Fruit fly (Drosophila melanogaster) whole organism, embryonic: ENCODE results near the gene CG12081.
A peak's percentile ranks its signal among the peaks of the same experiment; 100 is the strongest.

Experiments
- Adf1 ChIP-seq: fragments of 200-800 bp; sonication (Bioruptor generic); IDR thresholded peaks from 2 replicates; pipeline ENCODE4 v1.3.6; 2022; ENCODE audit warnings: missing biosample characterization, missing genetic modification characterization
- Atf3 ChIP-seq: fragments of 200-800 bp; sonication (Bioruptor generic); optimal IDR thresholded peaks from 3 replicates; lab custom pipeline; 2016; ENCODE audit warnings: missing biosample characterization, missing genetic modification characterization
- CG10267 ChIP-seq: fragments of 200-800 bp; sonication (Bioruptor generic); optimal IDR thresholded peaks from 2 replicates; lab custom pipeline; 2018; ENCODE audit warnings: missing biosample characterization, mild to moderate bottlenecking, missing genetic modification characterization, moderate library complexity
- CG10462 ChIP-seq: fragments of 200-800 bp; sonication (Bioruptor generic); optimal IDR thresholded peaks from 2 replicates; lab custom pipeline; 2016; ENCODE audit warnings: missing biosample characterization, missing genetic modification characterization
- CG10565 ChIP-seq: fragments of 200-800 bp; sonication (Bioruptor generic); optimal IDR thresholded peaks from 3 replicates; lab custom pipeline; 2016; ENCODE audit warnings: missing biosample characterization, mild to moderate bottlenecking, missing genetic modification characterization
- CG11560 ChIP-seq: fragments of 200-800 bp; sonication (Bioruptor generic); IDR thresholded peaks from 3 replicates; pipeline ENCODE4 v1.3.6; 2022; ENCODE audit warnings: missing biosample characterization, missing genetic modification characterization
- CG1233 ChIP-seq: fragments of 200-800 bp; sonication (Bioruptor generic); optimal IDR thresholded peaks from 4 replicates; lab custom pipeline; 2018; ENCODE audit warnings: missing biosample characterization, mild to moderate bottlenecking, missing genetic modification characterization
- CG13775 ChIP-seq: fragments of 200-800 bp; sonication (Bioruptor generic); optimal IDR thresholded peaks from 3 replicates; lab custom pipeline; 2017; ENCODE audit warnings: missing biosample characterization, mild to moderate bottlenecking, missing genetic modification characterization
- CG14014 ChIP-seq: fragments of 200-800 bp; sonication (Bioruptor generic); IDR thresholded peaks from 2 replicates; pipeline ENCODE4 v1.3.6; 2022; ENCODE audit warnings: missing biosample characterization, missing genetic modification characterization
- CG14441 ChIP-seq: fragments of 200-800 bp; sonication (Bioruptor generic); IDR thresholded peaks from 2 replicates; pipeline ENCODE4 v1.3.6; 2022; ENCODE audit warnings: missing biosample characterization, missing genetic modification characterization
- CG14965 ChIP-seq: fragments of 200-800 bp; sonication (Bioruptor generic); optimal IDR thresholded peaks from 2 replicates; lab custom pipeline; 2016; ENCODE audit warnings: missing biosample characterization, missing genetic modification characterization, borderline replicate concordance
- CG17328 ChIP-seq: fragments of 200-800 bp; sonication (Bioruptor generic); IDR thresholded peaks from 2 replicates; pipeline ENCODE4 v1.3.6; 2022; ENCODE audit warnings: missing biosample characterization, missing genetic modification characterization
- CG18476 ChIP-seq: fragments of 200-800 bp; sonication (Bioruptor generic); optimal IDR thresholded peaks from 2 replicates; lab custom pipeline; 2016; ENCODE audit warnings: missing biosample characterization, mild to moderate bottlenecking, missing genetic modification characterization
- CG3847 ChIP-seq: fragments of 200-800 bp; sonication (Bioruptor generic); IDR thresholded peaks from 2 replicates; pipeline ENCODE4 v1.3.6; 2022; ENCODE audit warnings: missing biosample characterization, missing genetic modification characterization
- CG6254 ChIP-seq: fragments of 200-800 bp; sonication (Bioruptor generic); optimal IDR thresholded peaks from 3 replicates; lab custom pipeline; 2017; ENCODE audit warnings: mild to moderate bottlenecking, missing biosample characterization, missing genetic modification reagents, missing genetic modification characterization
- CG8944 ChIP-seq: fragments of 200-800 bp; sonication (Bioruptor generic); optimal IDR thresholded peaks from 3 replicates; lab custom pipeline; 2016; ENCODE audit warnings: missing biosample characterization, missing genetic modification characterization
- CG9876 ChIP-seq: fragments of 200-800 bp; sonication (Bioruptor generic); optimal IDR thresholded peaks from 2 replicates; lab custom pipeline; 2016; ENCODE audit warnings: missing biosample characterization, missing genetic modification characterization
- D19A ChIP-seq: fragments of 200-800 bp; optimal IDR thresholded peaks from 3 replicates; lab custom pipeline; 2019; ENCODE audit warnings: missing biosample characterization, mild to moderate bottlenecking, missing genetic modification characterization, moderate library complexity
- Dad ChIP-seq: fragments of 200-800 bp; sonication (Bioruptor generic); optimal IDR thresholded peaks from 3 replicates; lab custom pipeline; 2016; ENCODE audit warnings: missing biosample characterization, missing genetic modification characterization
- MTF-1 ChIP-seq: fragments of 200-800 bp; sonication (Bioruptor generic); optimal IDR thresholded peaks from 2 replicates; lab custom pipeline; 2018; ENCODE audit warnings: missing biosample characterization, mild to moderate bottlenecking, missing genetic modification characterization, borderline replicate concordance
- PHDP ChIP-seq: fragments of 200-800 bp; sonication (Bioruptor generic); optimal IDR thresholded peaks from 3 replicates; lab custom pipeline; 2018; ENCODE audit warnings: missing biosample characterization, mild to moderate bottlenecking, missing genetic modification characterization, moderate library complexity
- Tbp ChIP-seq: fragments of >200 bp; optimal IDR thresholded peaks from 2 replicates; lab custom pipeline; 2018; ENCODE audit warnings: missing biosample characterization, missing genetic modification characterization
- YL-1 ChIP-seq: fragments of 200-800 bp; sonication (Bioruptor generic); optimal IDR thresholded peaks from 3 replicates; lab custom pipeline; 2017; ENCODE audit warnings: missing biosample characterization, mild to moderate bottlenecking, missing genetic modification characterization
- ara ChIP-seq: fragments of 200-800 bp; sonication (Bioruptor generic); IDR thresholded peaks from 2 replicates; pipeline ENCODE4 v1.3.6; 2022; ENCODE audit warnings: missing biosample characterization, missing genetic modification characterization
- az2 ChIP-seq: fragments of 200-800 bp; sonication (Bioruptor generic); optimal IDR thresholded peaks from 3 replicates; lab custom pipeline; 2016; ENCODE audit warnings: missing biosample characterization, missing genetic modification characterization
- br ChIP-seq: fragments of >200 bp; optimal IDR thresholded peaks from 2 replicates; lab custom pipeline; 2017
- cad ChIP-seq: fragments of >200 bp; optimal IDR thresholded peaks from 2 replicates; lab custom pipeline; 2017; ENCODE audit warnings: missing biosample characterization, missing genetic modification characterization
- cato ChIP-seq: fragments of 200-800 bp; sonication (Bioruptor generic); optimal IDR thresholded peaks from 2 replicates; lab custom pipeline; 2016; ENCODE audit warnings: missing biosample characterization, missing genetic modification characterization, borderline replicate concordance
- caup ChIP-seq: fragments of 200-800 bp; sonication (Bioruptor generic); optimal IDR thresholded peaks from 3 replicates; lab custom pipeline; 2017; ENCODE audit warnings: missing biosample characterization, mild to moderate bottlenecking, missing genetic modification characterization, moderate library complexity; ENCODE audit not compliant: severe bottlenecking
- crp ChIP-seq, 2 experiments: fragments of 200-800 bp; sonication (Bioruptor generic); optimal IDR thresholded peaks; 2 replicates in 1 of 2; 3 replicates in 1 of 2; lab custom pipeline; 2017; ENCODE audit warnings: missing biosample characterization in 2 of 2, missing genetic modification characterization in 2 of 2, mild to moderate bottlenecking in 1 of 2, moderate library complexity in 1 of 2
- da ChIP-seq: fragments of 200-800 bp; sonication (Bioruptor generic); optimal IDR thresholded peaks from 2 replicates; lab custom pipeline; 2016; ENCODE audit warnings: missing biosample characterization, missing genetic modification characterization
- dati ChIP-seq: fragments of 200-800 bp; sonication (Bioruptor generic); IDR thresholded peaks from 2 replicates; pipeline ENCODE4 v1.3.6; 2022; ENCODE audit warnings: missing biosample characterization, missing genetic modification characterization
- dysf ChIP-seq: fragments of 200-800 bp; sonication (Bioruptor generic); IDR thresholded peaks from 3 replicates; pipeline ENCODE4 v1.3.6; 2022; ENCODE audit warnings: missing biosample characterization, missing genetic modification characterization
- en ChIP-seq: fragments of 200-800 bp; sonication (Bioruptor generic); optimal IDR thresholded peaks from 2 replicates; lab custom pipeline; 2016; ENCODE audit warnings: missing biosample characterization, missing genetic modification characterization
- esg ChIP-seq: fragments of 200-800 bp; sonication (Bioruptor generic); conservative IDR thresholded peaks from 2 replicates; pipeline ENCODE4 v1.3.6; 2022; ENCODE audit warnings: missing biosample characterization, missing genetic modification characterization
- ftz-f1 ChIP-seq: fragments of 200-800 bp; sonication (Bioruptor generic); optimal IDR thresholded peaks from 2 replicates; lab custom pipeline; 2016; ENCODE audit warnings: missing biosample characterization, missing genetic modification characterization
- kni ChIP-seq: fragments of 200-800 bp; sonication (Bioruptor generic); optimal IDR thresholded peaks from 3 replicates; lab custom pipeline; 2017; ENCODE audit warnings: mild to moderate bottlenecking, missing biosample characterization, missing genetic modification reagents, missing genetic modification characterization
- lov ChIP-seq, 2 experiments: fragments of 200-800 bp in 1 of 2; fragments of >200 bp in 1 of 2; sonication (Bioruptor generic) in 1 of 2; IDR thresholded peaks in 1 of 2; optimal IDR thresholded peaks in 1 of 2; 2 replicates in 1 of 2; 3 replicates in 1 of 2; pipeline versions ENCODE4 v1.3.6 to Lab custom; 2017 to 2022; ENCODE audit warnings: missing biosample characterization in 1 of 2, missing genetic modification characterization in 1 of 2
- luna ChIP-seq: fragments of 200-800 bp; sonication (Bioruptor generic); optimal IDR thresholded peaks from 2 replicates; lab custom pipeline; 2016; ENCODE audit warnings: missing biosample characterization, missing genetic modification characterization
- pb ChIP-seq: fragments of 200-800 bp; sonication (Bioruptor generic); optimal IDR thresholded peaks from 3 replicates; lab custom pipeline; 2016; ENCODE audit warnings: missing biosample characterization, missing genetic modification characterization
- pfk ChIP-seq: fragments of 200-800 bp; sonication (Bioruptor generic); optimal IDR thresholded peaks from 2 replicates; lab custom pipeline; 2018; ENCODE audit warnings: missing biosample characterization, mild to moderate bottlenecking, missing genetic modification characterization, moderate library complexity
- pnt ChIP-seq: fragments of 200-800 bp; sonication (Bioruptor generic); optimal IDR thresholded peaks from 3 replicates; lab custom pipeline; 2016; ENCODE audit warnings: missing biosample characterization, missing genetic modification characterization
- pzg ChIP-seq: fragments of 200-800 bp; sonication (Bioruptor generic); optimal IDR thresholded peaks from 3 replicates; lab custom pipeline; 2018; ENCODE audit warnings: missing biosample characterization, mild to moderate bottlenecking, missing genetic modification characterization, moderate library complexity
- row ChIP-seq: fragments of 200-800 bp; sonication (Bioruptor generic); IDR thresholded peaks from 3 replicates; pipeline ENCODE4 v1.3.6; 2022; ENCODE audit warnings: missing biosample characterization, missing genetic modification characterization
- salm ChIP-seq: fragments of 200-800 bp; sonication (Bioruptor generic); optimal IDR thresholded peaks from 2 replicates; lab custom pipeline; 2018; ENCODE audit warnings: missing biosample characterization, mild to moderate bottlenecking, missing genetic modification characterization
- sens ChIP-seq: fragments of 200-800 bp; sonication (Bioruptor generic); peaks from one replicate; lab custom pipeline; 2016; ENCODE audit warnings: missing biosample characterization, missing genetic modification characterization
- sens-2 ChIP-seq: fragments of 200-800 bp; sonication (Bioruptor generic); IDR thresholded peaks from 2 replicates; pipeline ENCODE4 v1.3.6; 2022; ENCODE audit warnings: missing biosample characterization, missing genetic modification characterization
- shn ChIP-seq: fragments of 200-800 bp; sonication (Bioruptor generic); optimal IDR thresholded peaks from 3 replicates; lab custom pipeline; 2016; ENCODE audit warnings: missing biosample characterization, missing genetic modification characterization
- tll ChIP-seq, 2 experiments: fragments of 200-800 bp in 1 of 2; fragments of >200 bp in 1 of 2; sonication (Bioruptor generic) in 1 of 2; optimal IDR thresholded peaks; 2 replicates each; lab custom pipeline; 2017 to 2019; ENCODE audit warnings: missing biosample characterization in 2 of 2, missing genetic modification characterization in 2 of 2, mild to moderate bottlenecking in 1 of 2, moderate library complexity in 1 of 2
- tx ChIP-seq: fragments of 200-800 bp; sonication (Bioruptor generic); optimal IDR thresholded peaks from 2 replicates; lab custom pipeline; 2016; ENCODE audit warnings: missing biosample characterization, missing genetic modification characterization
- unpg ChIP-seq: fragments of 200-800 bp; sonication (Bioruptor generic); optimal IDR thresholded peaks from 3 replicates; lab custom pipeline; 2018; ENCODE audit warnings: missing biosample characterization, mild to moderate bottlenecking, missing genetic modification characterization, moderate library complexity
- vfl ChIP-seq: fragments of 200-800 bp; sonication (Bioruptor generic); optimal IDR thresholded peaks from 2 replicates; lab custom pipeline; 2016; ENCODE audit warnings: missing biosample characterization, missing genetic modification characterization
- yki ChIP-seq: fragments of >200 bp; optimal IDR thresholded peaks from 3 replicates; lab custom pipeline; 2018

Gene CG12081

DNA sequence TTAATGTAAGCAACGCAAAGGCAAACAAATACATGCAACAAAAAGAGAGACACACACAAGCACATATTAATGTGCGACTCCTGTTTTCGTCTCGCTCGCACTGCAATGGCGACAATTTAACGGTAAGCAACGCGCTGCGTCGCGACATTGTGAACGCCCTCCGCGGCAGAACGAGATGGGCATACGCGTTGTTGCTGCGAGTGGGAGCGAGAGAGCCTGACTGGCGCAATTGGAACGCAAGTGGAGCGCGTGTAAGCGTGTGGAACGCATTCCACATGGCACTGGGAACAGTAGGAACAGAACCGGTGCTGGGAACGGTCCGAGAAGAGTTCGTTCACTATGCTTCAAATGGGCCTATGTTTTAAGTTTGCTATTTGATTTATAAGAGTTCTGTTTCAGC, 36.3 kb downstream of the CG12081 start (continued):
- TF ChIP-seq Atf3 (GFP tag; lab: Kevin White, UChicago) (no peak), cato (GFP tag; lab: Kevin White, UChicago) (no peak), CG14441 (no peak), luna (GFP tag; lab: Kevin White, UChicago) (no peak), pnt (GFP tag; lab: Kevin White, UChicago) (no peak), CG6254 (GFP tag; lab: Kevin White, UChicago) (no peak), CG10267 (no peak), shn (GFP tag; lab: Kevin White, UChicago) (no peak), CG9876 (GFP tag; lab: Kevin White, UChicago) (no peak), lov (optimal IDR thresholded peaks at IDR 0.05; lab: Kevin White, UChicago) (no peak), lov (GFP tag; IDR thresholded peaks at IDR 0.05; lab: Robert Waterston, UW) (no peak), caup (no peak), Adf1 (GFP tag; lab: Robert Waterston, UW) (peak; percentile 92), CG14965 (GFP tag; lab: Kevin White, UChicago) (no peak), CG13775 (no peak), PHDP (tag; lab: Kevin White, UChicago) (no peak), Tbp (GFP tag; lab: Kevin White, UChicago) (no peak), br (lab: Kevin White, UChicago) (no peak), pfk (GFP tag; lab: Kevin White, UChicago) (peak; percentile 83), CG11560 (tag; lab: Robert Waterston, UW) (no peak), dati (no peak), esg (no peak), sens (GFP tag; lab: Kevin White, UChicago) (peak; percentile 53), MTF-1 (GFP tag; lab: Kevin White, UChicago) (no peak), row (GFP tag; lab: Robert Waterston, UW) (no peak), az2 (GFP tag; lab: Kevin White, UChicago) (no peak), pzg (GFP tag; lab: Kevin White, UChicago) (no peak), dysf (no peak), crp (GFP tag; optimal IDR thresholded peaks at IDR 0.05; lab: Kevin White, UChicago) (no peak), CG17328 (GFP tag; lab: Robert Waterston, UW) (no peak), CG14014 (GFP tag; lab: Robert Waterston, UW) (no peak), CG3847 (GFP tag; lab: Robert Waterston, UW) (no peak), CG1233 (GFP tag; lab: Kevin White, UChicago) (no peak), ftz-f1 (GFP tag; lab: Kevin White, UChicago) (no peak), unpg (GFP tag; lab: Kevin White, UChicago) (no peak), ara (0 out of 2 replicates have a peak, but pooled peaks have one; percentile 5), vfl (no peak), CG10565 (GFP tag; lab: Kevin White, UChicago) (no peak), CG10462 (GFP tag; lab: Kevin White, UChicago) (peak; percentile 11), en (GFP tag; lab: Kevin White, UChicago) (no peak), cad (no peak), kni (GFP tag; lab: Kevin White, UChicago) (peak; percentile 28), tll (GFP tag; optimal IDR thresholded peaks at IDR 0.05; lab: Kevin White, UChicago) (no peak), CG8944 (no peak), tx (no peak), D19A (no peak), yki (lab: Kevin White, UChicago) (no peak), sens-2 (GFP tag; lab: Robert Waterston, UW) (no peak), Dad (no peak), YL-1 (GFP tag; lab: Kevin White, UChicago) (no peak), da (GFP tag; lab: Kevin White, UChicago) (no peak), pb (no peak), salm (no peak), CG18476 (GFP tag; lab: Kevin White, UChicago) (no peak)
